Worm (Caenorhabditis elegans) whole organism, L4 larva: Measurements from ENCODE around the gene M05D6.9.
A peak's percentile ranks its signal among the peaks of the same experiment; 100 is the strongest.

Experiments
- F10B5.3 ChIP-seq: sonication (generic microtip); optimal IDR thresholded peaks from 2 replicates; lab custom pipeline; 2016; ENCODE audit warnings: mild to moderate bottlenecking, missing genetic modification characterization, missing compliant biosample characterization
- F49E8.2 ChIP-seq: sonication (generic microtip); optimal IDR thresholded peaks from 2 replicates; lab custom pipeline; 2016; ENCODE audit warnings: missing compliant biosample characterization, mild to moderate bottlenecking, missing genetic modification characterization, borderline replicate concordance
- T20F7.1 ChIP-seq: fragments of 200-800 bp; sonication (Bioruptor generic); optimal IDR thresholded peaks from 2 replicates; lab custom pipeline; 2018; ENCODE audit warnings: mild to moderate bottlenecking, missing genetic modification characterization, missing compliant biosample characterization
- T26A8.4 ChIP-seq: fragments of 200-800 bp; sonication (Bioruptor generic); IDR thresholded peaks from 2 replicates; pipeline ENCODE4 v1.3.6; 2022; ENCODE audit warnings: missing genetic modification characterization, missing compliant biosample characterization
- Y105C5A.15 ChIP-seq: fragments of 200-800 bp; sonication (Bioruptor generic); IDR thresholded peaks from 2 replicates; pipeline ENCODE4 v1.3.6; 2022; ENCODE audit warnings: missing genetic modification characterization, missing compliant biosample characterization
- ZK337.2 ChIP-seq: fragments of 200-800 bp; sonication (Bioruptor generic); IDR thresholded peaks from 2 replicates; pipeline ENCODE4 v1.3.6; 2022; ENCODE audit warnings: missing genetic modification reagents, missing genetic modification characterization, missing compliant biosample characterization
- ZK546.5 ChIP-seq, 2 experiments: sonication (generic microtip); optimal IDR thresholded peaks; 2 replicates each; lab custom pipeline; 2017; ENCODE audit warnings: missing biosample characterization in 2 of 2, missing genetic modification characterization in 2 of 2
- aha-1 ChIP-seq: fragments of 150-350 bp; peaks from one replicate; lab custom pipeline; 2014; ENCODE audit warnings: missing biosample characterization, missing genetic modification characterization
- ama-1 ChIP-seq: fragments of 150-350 bp; optimal IDR thresholded peaks from 2 replicates; lab custom pipeline; 2014; ENCODE audit warnings: inconsistent platforms, mixed read lengths
- ceh-28 ChIP-seq: fragments of 150-350 bp; optimal IDR thresholded peaks from 2 replicates; lab custom pipeline; 2014; ENCODE audit warnings: missing biosample characterization, missing genetic modification reagents, missing genetic modification characterization
- cey-2 ChIP-seq: sonication (generic microtip); optimal IDR thresholded peaks from 3 replicates; lab custom pipeline; 2017; ENCODE audit warnings: missing genetic modification characterization, mild to moderate bottlenecking, missing compliant biosample characterization, antibody characterized with exemption, borderline replicate concordance; ENCODE audit not compliant: insufficient read depth
- ctbp-1 ChIP-seq: fragments of 200-800 bp; sonication (Bioruptor generic); IDR thresholded peaks from 2 replicates; pipeline ENCODE4 v1.3.6; 2022; ENCODE audit warnings: missing genetic modification reagents, missing genetic modification characterization, missing compliant biosample characterization
- daf-12 ChIP-seq: fragments of 150-350 bp; optimal IDR thresholded peaks from 2 replicates; lab custom pipeline; 2014; ENCODE audit warnings: missing biosample characterization, missing genetic modification reagents, missing genetic modification characterization
- daf-16 ChIP-seq, 3 experiments: sonication (generic microtip); optimal IDR thresholded peaks; 2 replicates each; lab custom pipeline; 2016 to 2017; ENCODE audit warnings: missing genetic modification characterization in 3 of 3, missing genetic modification reagents in 3 of 3, mild to moderate bottlenecking in 2 of 3, missing compliant biosample characterization in 2 of 3, missing biosample characterization in 1 of 3, moderate library complexity in 1 of 3
- dpl-1 ChIP-seq: fragments of 150-350 bp; optimal IDR thresholded peaks from 2 replicates; lab custom pipeline; 2014; ENCODE audit warnings: missing biosample characterization, missing genetic modification reagents, missing genetic modification characterization
- duxl-1 ChIP-seq: sonication (generic microtip); optimal IDR thresholded peaks from 2 replicates; lab custom pipeline; 2016; ENCODE audit warnings: mild to moderate bottlenecking, missing genetic modification characterization, moderate library complexity, missing compliant biosample characterization; ENCODE audit not compliant: poor library complexity
- dve-1 ChIP-seq: sonication (generic microtip); optimal IDR thresholded peaks from 2 replicates; lab custom pipeline; 2017; ENCODE audit warnings: antibody characterized with exemption, mild to moderate bottlenecking, missing genetic modification characterization, missing compliant biosample characterization; ENCODE audit not compliant: insufficient read depth
- egl-27 ChIP-seq: sonication (generic microtip); optimal IDR thresholded peaks from 3 replicates; lab custom pipeline; 2017; ENCODE audit warnings: missing biosample characterization, missing genetic modification reagents, missing genetic modification characterization
- hlh-11 ChIP-seq: fragments of 200-800 bp; sonication (Bioruptor generic); optimal IDR thresholded peaks from 2 replicates; lab custom pipeline; 2018; ENCODE audit warnings: mild to moderate bottlenecking, missing genetic modification characterization, missing compliant biosample characterization
- lin-38 ChIP-seq: fragments of 200-800 bp; sonication (Bioruptor generic); IDR thresholded peaks from 2 replicates; pipeline ENCODE4 v1.3.6; 2022; ENCODE audit warnings: missing genetic modification reagents, missing genetic modification characterization, missing compliant biosample characterization
- lsy-2 ChIP-seq, 2 experiments: fragments of 150-350 bp in 1 of 2; sonication (generic microtip) in 1 of 2; optimal IDR thresholded peaks; 2 replicates each; lab custom pipeline; 2014 to 2017; ENCODE audit warnings: missing biosample characterization in 2 of 2, missing genetic modification characterization in 2 of 2
- mdl-1 ChIP-seq, 2 experiments: fragments of 150-350 bp in 1 of 2; sonication (generic microtip) in 1 of 2; optimal IDR thresholded peaks; 2 replicates each; lab custom pipeline; 2014 to 2017; ENCODE audit warnings: missing biosample characterization in 2 of 2, missing genetic modification characterization in 2 of 2
- mep-1 ChIP-seq: fragments of 150-350 bp; sonication (generic microtip); optimal IDR thresholded peaks from 3 replicates; lab custom pipeline; 2014; ENCODE audit warnings: missing biosample characterization, missing genetic modification characterization
- mxl-2 ChIP-seq: fragments of 200-800 bp; sonication (Bioruptor generic); conservative IDR thresholded peaks from 2 replicates; pipeline ENCODE4 v1.3.6; 2022; ENCODE audit warnings: missing genetic modification reagents, missing genetic modification characterization, missing compliant biosample characterization
- mxl-3 ChIP-seq: fragments of 200-800 bp; sonication (Bioruptor generic); optimal IDR thresholded peaks from 2 replicates; lab custom pipeline; 2018; ENCODE audit warnings: mild to moderate bottlenecking, missing genetic modification characterization, missing compliant biosample characterization
- nhr-102 ChIP-seq: sonication (generic microtip); optimal IDR thresholded peaks from 2 replicates; lab custom pipeline; 2016; ENCODE audit warnings: mild to moderate bottlenecking, missing genetic modification characterization, moderate library complexity, missing compliant biosample characterization
- nhr-28 ChIP-seq: fragments of 150-350 bp; optimal IDR thresholded peaks from 2 replicates; lab custom pipeline; 2014; ENCODE audit warnings: missing biosample characterization, missing genetic modification characterization
- nhr-42 ChIP-seq: fragments of 200-800 bp; sonication (Bioruptor generic); IDR thresholded peaks from 2 replicates; pipeline ENCODE4 v1.3.6; 2022; ENCODE audit warnings: missing genetic modification characterization, missing compliant biosample characterization
- nhr-48 ChIP-seq: sonication (generic microtip); optimal IDR thresholded peaks from 2 replicates; lab custom pipeline; 2016; ENCODE audit warnings: mild to moderate bottlenecking, missing genetic modification characterization, missing compliant biosample characterization
- nhr-77 ChIP-seq: fragments of 150-350 bp; optimal IDR thresholded peaks from 2 replicates; lab custom pipeline; 2014; ENCODE audit warnings: missing biosample characterization, missing genetic modification characterization
- pha-4 ChIP-seq, 2 experiments: fragments of 150-350 bp in 1 of 2; fragments of 200-800 bp in 1 of 2; sonication (Bioruptor generic) in 1 of 2; IDR thresholded peaks in 1 of 2; optimal IDR thresholded peaks in 1 of 2; 2 replicates each; pipeline versions ENCODE4 v1.3.6 to Lab custom; 2014 to 2022; ENCODE audit warnings: missing genetic modification characterization in 2 of 2, missing genetic modification reagents in 2 of 2, missing biosample characterization in 1 of 2, missing compliant biosample characterization in 1 of 2
- pqm-1 ChIP-seq: sonication (generic microtip); optimal IDR thresholded peaks from 2 replicates; lab custom pipeline; 2017; ENCODE audit warnings: missing biosample characterization, missing genetic modification characterization
- set-16 ChIP-seq: fragments of 200-800 bp; sonication (Bioruptor generic); IDR thresholded peaks from 2 replicates; pipeline ENCODE4 v1.3.6; 2022; ENCODE audit warnings: missing genetic modification reagents, missing genetic modification characterization, missing compliant biosample characterization
- skn-1 ChIP-seq: fragments of 150-350 bp; optimal IDR thresholded peaks from 2 replicates; lab custom pipeline; 2014; ENCODE audit warnings: missing biosample characterization, missing genetic modification characterization
- snpc-1.2 ChIP-seq: fragments of 200-800 bp; sonication (Bioruptor generic); IDR thresholded peaks from 2 replicates; pipeline ENCODE4 v1.3.6; 2022; ENCODE audit warnings: missing genetic modification reagents, missing genetic modification characterization, missing compliant biosample characterization
- unc-62 ChIP-seq, 3 experiments: fragments of 150-350 bp in 1 of 3; sonication (generic microtip); optimal IDR thresholded peaks in 2 of 3; peaks in 1 of 3; 1 replicate in 1 of 3; 2 replicates in 2 of 3; lab custom pipeline; 2014 to 2017; ENCODE audit warnings: missing biosample characterization in 3 of 3, missing genetic modification characterization in 3 of 3, missing genetic modification reagents in 3 of 3, missing genotype in 1 of 3
- vab-7 ChIP-seq: fragments of 200-800 bp; sonication (Bioruptor generic); IDR thresholded peaks from 2 replicates; pipeline ENCODE4 v1.3.6; 2022; ENCODE audit warnings: missing genetic modification reagents, missing genetic modification characterization, missing compliant biosample characterization
- zfp-3 ChIP-seq: fragments of 200-800 bp; sonication (Bioruptor generic); conservative IDR thresholded peaks from 2 replicates; pipeline ENCODE4 v1.3.6; 2022; ENCODE audit warnings: missing genetic modification reagents, missing genetic modification characterization, missing compliant biosample characterization
- zip-11 ChIP-seq: fragments of 200-800 bp; sonication (Bioruptor generic); IDR thresholded peaks from 2 replicates; pipeline ENCODE4 v1.3.6; 2022; ENCODE audit warnings: missing genetic modification characterization, missing compliant biosample characterization
- zip-2 ChIP-seq: fragments of 150-350 bp; optimal IDR thresholded peaks from 2 replicates; lab custom pipeline; 2014; ENCODE audit warnings: missing biosample characterization, missing genetic modification characterization

M05D6.9 gene

ce11 chrII:8481033-8481708 lies 12.9 kb upstream of the M05D6.9 start (continued):
- TF ChIP-seq T20F7.1 (GFP tag; lab: Kevin White, UChicago): peak; percentile 42
- 0 out of 2 replicates have a peak, but pooled peaks have one; percentile 48 for TF ChIP-seq Y105C5A.15 (GFP tag; lab: Robert Waterston, UW)
- TF ChIP-seq mdl-1 (tag; optimal IDR thresholded peaks at IDR 0.05; lab: Kevin White, UChicago): peak in 1 of 2 experiments; percentile 17
- TF ChIP-seq lin-38 (GFP tag; lab: Robert Waterston, UW): 0 out of 2 replicates have a peak, but pooled peaks have one; percentile 27
- TF ChIP-seq F49E8.2 (tag; lab: Kevin White, UChicago): no peak
- peak; percentile 15; the same call in 1 of the 2 replicates for TF ChIP-seq snpc-1.2 (GFP tag; lab: Robert Waterston, UW)
- peak; percentile 37 for TF ChIP-seq mep-1 (tag; lab: Kevin White, UChicago)
- no peak for TF ChIP-seq ZK546.5 (tag; optimal IDR thresholded peaks at IDR 0.05; lab: Kevin White, UChicago)
- no peak for TF ChIP-seq ZK337.2 (GFP tag; lab: Robert Waterston, UW)
- peak; percentile 39 for TF ChIP-seq nhr-77
- no peak for TF ChIP-seq F10B5.3 (tag; lab: Kevin White, UChicago)
- no peak for TF ChIP-seq dpl-1 (GFP tag; lab: Kevin White, UChicago)
- 0 out of 2 replicates have a peak, but pooled peaks have one; percentile 14 for TF ChIP-seq zip-11 (GFP tag; lab: Robert Waterston, UW)
- no peak for TF ChIP-seq zip-2 (tag; lab: Kevin White, UChicago)
- no peak for TF ChIP-seq ctbp-1 (GFP tag; lab: Robert Waterston, UW)
- peak; percentile 83 for TF ChIP-seq mxl-2
- TF ChIP-seq unc-62 (GFP tag; optimal IDR thresholded peaks at IDR 0.05 in 1 of 2; lab: Kevin White, UChicago): peak in 1 of 2 experiments; percentile 5
- TF ChIP-seq unc-62 (tag; optimal IDR thresholded peaks at IDR 0.05; lab: Kevin White, UChicago): no peak
- TF ChIP-seq T26A8.4 (GFP tag; lab: Robert Waterston, UW): peak; percentile 37
- TF ChIP-seq ceh-28 (tag; lab: Kevin White, UChicago): no peak
- TF ChIP-seq lsy-2 (tag; optimal IDR thresholded peaks at IDR 0.05; lab: Kevin White, UChicago): peak in 1 of 2 experiments; percentile 52

ce11 chrII:8481731-8482253 lies 12.3 kb upstream of the M05D6.9 start, which contains the start of gene M05D6.5:
Gene M05D6.5, minus strand, starts transcription at chrII:8482203.
- TF ChIP-seq pqm-1 (tag; lab: Kevin White, UChicago) (no peak), zfp-3 (peak; percentile 57), pha-4 (GFP tag; IDR thresholded peaks at IDR 0.05; lab: Robert Waterston, UW) (peak; percentile 23; the same call in 1 of the 2 replicates), pha-4 (tag; optimal IDR thresholded peaks at IDR 0.05; lab: Kevin White, UChicago) (no peak), vab-7 (GFP tag; lab: Robert Waterston, UW) (peak; percentile 3; the same call in 1 of the 2 replicates), unc-62 (GFP tag; optimal IDR thresholded peaks at IDR 0.05 in 1 of 2; lab: Kevin White, UChicago) (peak in 1 of 2 experiments; percentile 34), unc-62 (tag; optimal IDR thresholded peaks at IDR 0.05; lab: Kevin White, UChicago) (no peak), ama-1 (lab: Kevin White, UChicago) (peak; percentile 14), nhr-48 (tag; lab: Kevin White, UChicago) (no peak), nhr-102 (tag; lab: Kevin White, UChicago) (no peak), cey-2 (tag; lab: Kevin White, UChicago) (no peak)

ce11 chrII:8483124-8483792 lies 10.8 kb upstream of the M05D6.9 start:
- TF ChIP-seq set-16 (GFP tag; lab: Robert Waterston, UW) (no peak), hlh-11 (peak; percentile 47), nhr-28 (peak; percentile 99), pqm-1 (tag; lab: Kevin White, UChicago) (peak; percentile 42), aha-1 (peak; percentile 90), daf-16 (GFP tag; optimal IDR thresholded peaks at IDR 0.05; lab: Kevin White, UChicago) (no peak), daf-16 (tag; optimal IDR thresholded peaks at IDR 0.05; lab: Kevin White, UChicago) (peak; percentile 22), daf-12 (tag; lab: Kevin White, UChicago) (no peak), snpc-1.2 (GFP tag; lab: Robert Waterston, UW) (0 out of 2 replicates have a peak, but pooled peaks have one; percentile 34), ctbp-1 (GFP tag; lab: Robert Waterston, UW) (no peak), nhr-42 (GFP tag; lab: Robert Waterston, UW) (no peak), duxl-1 (tag; lab: Kevin White, UChicago) (no peak), dve-1 (tag; lab: Kevin White, UChicago) (peak; percentile 9), lsy-2 (tag; optimal IDR thresholded peaks at IDR 0.05; lab: Kevin White, UChicago) (peak in 1 of 2 experiments; percentile 82), lin-38 (GFP tag; lab: Robert Waterston, UW) (peak; percentile 46), nhr-77 (peak; percentile 37), dpl-1 (GFP tag; lab: Kevin White, UChicago) (peak; percentile 23), egl-27 (tag; lab: Kevin White, UChicago) (no peak), mxl-3 (GFP tag; lab: Kevin White, UChicago) (peak; percentile 14), ama-1 (lab: Kevin White, UChicago) (peak; percentile 26), skn-1 (tag; lab: Kevin White, UChicago) (no peak)
